Worm (Caenorhabditis elegans) whole organism, L2 larva: ENCODE results near the gene F29A7.6.
A peak's percentile ranks its signal among the peaks of the same experiment; 100 is the strongest.

Source experiments
- C34F6.9 ChIP-seq: fragments of 150-350 bp; optimal IDR thresholded peaks from 2 replicates; lab custom pipeline; 2014; ENCODE audit warnings: missing biosample characterization, missing genetic modification characterization
- F13H6.1 ChIP-seq: sonication (generic microtip); optimal IDR thresholded peaks from 2 replicates; lab custom pipeline; 2016; ENCODE audit warnings: missing genetic modification characterization, missing compliant biosample characterization
- R02D3.7 ChIP-seq: fragments of 150-350 bp; optimal IDR thresholded peaks from 2 replicates; lab custom pipeline; 2014; ENCODE audit warnings: missing biosample characterization, missing genetic modification characterization
- Y55F3AM.14 ChIP-seq: fragments of 200-800 bp; sonication (Bioruptor generic); optimal IDR thresholded peaks from 2 replicates; lab custom pipeline; 2018; ENCODE audit warnings: mild to moderate bottlenecking, missing genetic modification characterization, missing compliant biosample characterization
- ZK546.5 ChIP-seq: sonication (generic microtip); optimal IDR thresholded peaks from 2 replicates; lab custom pipeline; 2017; ENCODE audit warnings: missing biosample characterization, missing genetic modification characterization
- alr-1 ChIP-seq: fragments of 150-350 bp; optimal IDR thresholded peaks from 2 replicates; lab custom pipeline; 2014; ENCODE audit warnings: missing biosample characterization, missing genetic modification characterization
- aly-2 ChIP-seq: fragments of 150-350 bp; optimal IDR thresholded peaks from 2 replicates; lab custom pipeline; 2014; ENCODE audit warnings: missing biosample characterization, missing genetic modification characterization
- ama-1 ChIP-seq: fragments of 150-350 bp; optimal IDR thresholded peaks from 2 replicates; lab custom pipeline; 2018; ENCODE audit warnings: inconsistent platforms
- blmp-1 ChIP-seq: sonication (generic microtip); optimal IDR thresholded peaks from 2 replicates; lab custom pipeline; 2017; ENCODE audit warnings: missing genetic modification characterization, mild to moderate bottlenecking, missing compliant biosample characterization, antibody characterized with exemption, moderate library complexity; ENCODE audit not compliant: insufficient read depth
- ceh-82 ChIP-seq: fragments of 150-350 bp; optimal IDR thresholded peaks from 2 replicates; lab custom pipeline; 2014; ENCODE audit warnings: missing biosample characterization, missing genetic modification characterization
- crh-2 ChIP-seq: sonication (generic microtip); optimal IDR thresholded peaks from 2 replicates; lab custom pipeline; 2017; ENCODE audit warnings: missing biosample characterization, missing genetic modification characterization
- dmd-4 ChIP-seq: sonication (generic microtip); optimal IDR thresholded peaks from 2 replicates; lab custom pipeline; 2017; ENCODE audit warnings: missing biosample characterization, missing genetic modification characterization
- egl-27 ChIP-seq: sonication (generic microtip); optimal IDR thresholded peaks from 3 replicates; lab custom pipeline; 2017; ENCODE audit warnings: missing biosample characterization, missing genetic modification reagents, missing genetic modification characterization
- elt-1 ChIP-seq: fragments of 150-350 bp; optimal IDR thresholded peaks from 2 replicates; lab custom pipeline; 2014; ENCODE audit warnings: missing biosample characterization, missing genetic modification characterization
- elt-3 ChIP-seq: sonication (generic microtip); optimal IDR thresholded peaks from 2 replicates; lab custom pipeline; 2017; ENCODE audit warnings: missing biosample characterization, missing genetic modification characterization
- fos-1 ChIP-seq: fragments of 150-350 bp; optimal IDR thresholded peaks from 2 replicates; lab custom pipeline; 2014; ENCODE audit warnings: missing biosample characterization, missing genetic modification characterization
- gmeb-1 ChIP-seq: fragments of 150-350 bp; optimal IDR thresholded peaks from 2 replicates; lab custom pipeline; 2014; ENCODE audit warnings: missing biosample characterization, missing genetic modification characterization
- lin-11 ChIP-seq: fragments of 150-350 bp; sonication (generic microtip); optimal IDR thresholded peaks from 2 replicates; lab custom pipeline; 2014; ENCODE audit warnings: missing biosample characterization, missing genetic modification characterization, inconsistent platforms, mixed read lengths
- lin-13 ChIP-seq: fragments of 150-350 bp; optimal IDR thresholded peaks from 2 replicates; lab custom pipeline; 2014; ENCODE audit warnings: missing biosample characterization, missing genetic modification reagents, missing genetic modification characterization
- lin-39 ChIP-seq: fragments of 150-350 bp; optimal IDR thresholded peaks from 2 replicates; lab custom pipeline; 2014; ENCODE audit warnings: missing biosample characterization, missing genetic modification reagents, missing genetic modification characterization
- lsy-2 ChIP-seq, 2 experiments: fragments of 150-350 bp in 1 of 2; sonication (generic microtip) in 1 of 2; optimal IDR thresholded peaks; 2 replicates each; lab custom pipeline; 2014 to 2017; ENCODE audit warnings: missing biosample characterization in 2 of 2, missing genetic modification characterization in 2 of 2
- mab-5 ChIP-seq: fragments of 150-350 bp; optimal IDR thresholded peaks from 2 replicates; lab custom pipeline; 2014; ENCODE audit warnings: missing biosample characterization, missing genetic modification characterization
- mbf-1 ChIP-seq: sonication (generic microtip); optimal IDR thresholded peaks from 2 replicates; lab custom pipeline; 2017; ENCODE audit warnings: missing biosample characterization, missing genetic modification characterization
- mdl-1 ChIP-seq, 2 experiments: fragments of 150-350 bp in 1 of 2; sonication (generic microtip) in 1 of 2; optimal IDR thresholded peaks; 2 replicates each; lab custom pipeline; 2017; ENCODE audit warnings: missing biosample characterization in 2 of 2, missing genetic modification characterization in 2 of 2
- nhr-10 ChIP-seq: sonication (generic microtip); optimal IDR thresholded peaks from 2 replicates; lab custom pipeline; 2017; ENCODE audit warnings: missing biosample characterization, missing genetic modification characterization
- nhr-11 ChIP-seq: fragments of 150-350 bp; optimal IDR thresholded peaks from 2 replicates; lab custom pipeline; 2014; ENCODE audit warnings: missing biosample characterization, missing genetic modification characterization
- nhr-12 ChIP-seq: fragments of 150-350 bp; optimal IDR thresholded peaks from 2 replicates; lab custom pipeline; 2014; ENCODE audit warnings: missing biosample characterization, missing genetic modification characterization
- nhr-129 ChIP-seq: fragments of 150-350 bp; optimal IDR thresholded peaks from 2 replicates; lab custom pipeline; 2014; ENCODE audit warnings: missing biosample characterization, missing genetic modification characterization
- nhr-21 ChIP-seq: fragments of 150-350 bp; optimal IDR thresholded peaks from 2 replicates; lab custom pipeline; 2014; ENCODE audit warnings: missing biosample characterization, missing genetic modification characterization
- nhr-25 ChIP-seq: fragments of 150-350 bp; sonication (generic microtip); optimal IDR thresholded peaks from 3 replicates; lab custom pipeline; 2014; ENCODE audit warnings: missing biosample characterization, missing genetic modification characterization
- nhr-77 ChIP-seq: fragments of 150-350 bp; optimal IDR thresholded peaks from 2 replicates; lab custom pipeline; 2014; ENCODE audit warnings: missing biosample characterization, missing genetic modification characterization
- peb-1 ChIP-seq: fragments of 150-350 bp; optimal IDR thresholded peaks from 2 replicates; lab custom pipeline; 2014; ENCODE audit warnings: missing biosample characterization, missing genetic modification characterization
- sem-4 ChIP-seq: fragments of 150-350 bp; optimal IDR thresholded peaks from 2 replicates; lab custom pipeline; 2014; ENCODE audit warnings: missing biosample characterization, missing genetic modification reagents, missing genetic modification characterization
- skn-1 ChIP-seq: sonication (generic microtip); optimal IDR thresholded peaks from 2 replicates; lab custom pipeline; 2017; ENCODE audit warnings: missing biosample characterization, missing genetic modification characterization
- sma-3 ChIP-seq: sonication (generic microtip); optimal IDR thresholded peaks from 2 replicates; lab custom pipeline; 2016; ENCODE audit warnings: missing genetic modification reagents, missing genetic modification characterization, missing compliant biosample characterization
- sma-9 ChIP-seq, 2 experiments: fragments of 150-350 bp in 1 of 2; sonication (generic microtip) in 1 of 2; optimal IDR thresholded peaks; 2 replicates each; lab custom pipeline; 2014 to 2016; ENCODE audit warnings: missing genetic modification characterization in 2 of 2, mild to moderate bottlenecking in 1 of 2, missing biosample characterization in 1 of 2, missing compliant biosample characterization in 1 of 2, missing genetic modification reagents in 1 of 2, moderate library complexity in 1 of 2
- snpc-4 ChIP-seq: fragments of 150-350 bp; optimal IDR thresholded peaks from 2 replicates; lab custom pipeline; 2014; ENCODE audit warnings: missing biosample characterization, missing genetic modification characterization
- unc-39 ChIP-seq: fragments of 150-350 bp; optimal IDR thresholded peaks from 2 replicates; lab custom pipeline; 2014; ENCODE audit warnings: missing biosample characterization, missing genetic modification characterization
- unc-55 ChIP-seq: fragments of 150-350 bp; sonication (generic microtip); optimal IDR thresholded peaks from 3 replicates; lab custom pipeline; 2014; ENCODE audit warnings: missing biosample characterization, missing genetic modification reagents, missing genetic modification characterization
- unc-62 ChIP-seq: fragments of 150-350 bp; optimal IDR thresholded peaks from 2 replicates; lab custom pipeline; 2014; ENCODE audit warnings: missing biosample characterization, missing genetic modification reagents, missing genetic modification characterization
- zag-1 ChIP-seq: fragments of 150-350 bp; optimal IDR thresholded peaks from 2 replicates; lab custom pipeline; 2014; ENCODE audit warnings: missing biosample characterization, missing genetic modification characterization
- ztf-1 ChIP-seq: fragments of 200-800 bp; sonication (Bioruptor generic); conservative IDR thresholded peaks from 2 replicates; pipeline ENCODE4 v1.3.6; 2022; ENCODE audit warnings: missing genetic modification characterization, missing compliant biosample characterization
- ztf-11 ChIP-seq: sonication (generic microtip); optimal IDR thresholded peaks from 2 replicates; lab custom pipeline; 2017; ENCODE audit warnings: missing biosample characterization, missing genetic modification characterization

Gene F29A7.6

DNA sequence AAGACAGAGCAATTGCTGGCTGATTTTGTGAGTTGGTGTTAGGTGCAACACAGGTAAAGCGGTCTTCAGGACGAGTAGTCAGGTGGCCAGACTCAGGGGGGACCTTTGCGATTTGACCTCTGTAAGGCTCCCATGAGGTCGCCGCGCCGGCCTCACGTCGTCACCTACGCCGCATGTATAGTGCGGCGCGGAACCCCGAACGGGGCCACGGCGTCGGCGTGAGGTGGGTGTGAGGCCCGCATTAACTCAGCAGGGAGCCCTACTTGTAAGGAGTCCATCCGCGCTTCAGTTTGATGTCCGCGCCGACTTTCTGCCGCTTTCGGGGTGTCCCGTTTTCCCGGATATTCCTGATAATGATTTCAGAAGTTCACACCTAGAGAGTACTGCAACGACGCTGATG lies 2.2 kb upstream of the F29A7.6 start:
- TF ChIP-seq ama-1 (lab: Kevin White, UChicago) (no peak), zag-1 (tag; lab: Kevin White, UChicago) (no peak), C34F6.9 (tag; lab: Kevin White, UChicago) (no peak), gmeb-1 (tag; lab: Kevin White, UChicago) (no peak), alr-1 (tag; lab: Kevin White, UChicago) (no peak), nhr-11 (tag; lab: Kevin White, UChicago) (no peak), ztf-11 (tag; lab: Kevin White, UChicago) (no peak), dmd-4 (no peak)
- TF ChIP-seq, all 48 proteins: peak for 0

DNA sequence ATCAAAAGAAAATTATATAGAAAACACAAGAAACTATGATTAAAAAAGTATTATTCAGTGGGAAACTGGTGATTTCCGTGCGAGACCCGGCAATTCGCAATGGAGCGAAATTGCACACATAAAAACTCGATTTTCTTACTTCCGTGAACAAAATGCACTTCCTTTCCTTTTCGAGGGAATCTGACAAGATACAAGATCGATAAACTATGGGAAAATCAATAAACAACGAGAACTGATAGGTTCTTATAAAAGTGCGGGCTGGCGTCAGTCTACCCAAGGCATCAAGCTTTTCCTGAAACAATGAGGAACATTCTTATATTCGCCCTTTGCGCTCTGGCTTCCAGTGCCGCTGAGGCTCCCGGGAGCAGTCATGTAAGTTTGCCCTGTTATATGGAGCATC lies 588 bp upstream of the F29A7.6 start, which contains the start of gene F29A7.3:
F29A7.3 (plus strand) TSS at position 301 of the 400 bp plus-strand sequence.
- no peak for TF ChIP-seq sem-4 (tag; lab: Kevin White, UChicago)

DNA sequence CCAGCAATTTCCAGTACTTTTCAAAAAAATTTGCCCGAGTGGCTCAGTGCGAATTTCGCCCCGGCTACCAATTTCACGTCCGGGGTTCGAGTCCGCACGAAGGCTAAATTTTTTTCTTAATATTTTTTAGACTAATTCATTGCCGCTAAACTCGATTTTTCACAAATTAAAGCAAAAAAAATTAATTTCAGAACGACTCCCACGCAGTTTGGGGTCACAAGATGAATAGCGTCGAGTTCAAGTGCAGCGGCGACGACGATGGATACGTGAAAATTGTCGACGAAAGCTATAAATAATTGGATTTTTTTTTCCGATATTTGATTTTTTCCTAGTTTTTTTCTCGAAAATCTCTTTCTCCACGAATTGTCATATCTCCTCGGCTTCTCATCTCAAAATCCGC lies 1.1 kb downstream of the F29A7.6 start:
- TF ChIP-seq crh-2 (no peak), ztf-1 (GFP tag; lab: Robert Waterston, UW) (no peak), blmp-1 (no peak), gmeb-1 (tag; lab: Kevin White, UChicago) (no peak), unc-39 (tag; lab: Kevin White, UChicago) (no peak), nhr-77 (tag; lab: Kevin White, UChicago) (no peak), dmd-4 (no peak), Y55F3AM.14 (GFP tag; lab: Kevin White, UChicago) (no peak), unc-62 (no peak), elt-1 (tag; lab: Kevin White, UChicago) (no peak), ZK546.5 (no peak)

DNA sequence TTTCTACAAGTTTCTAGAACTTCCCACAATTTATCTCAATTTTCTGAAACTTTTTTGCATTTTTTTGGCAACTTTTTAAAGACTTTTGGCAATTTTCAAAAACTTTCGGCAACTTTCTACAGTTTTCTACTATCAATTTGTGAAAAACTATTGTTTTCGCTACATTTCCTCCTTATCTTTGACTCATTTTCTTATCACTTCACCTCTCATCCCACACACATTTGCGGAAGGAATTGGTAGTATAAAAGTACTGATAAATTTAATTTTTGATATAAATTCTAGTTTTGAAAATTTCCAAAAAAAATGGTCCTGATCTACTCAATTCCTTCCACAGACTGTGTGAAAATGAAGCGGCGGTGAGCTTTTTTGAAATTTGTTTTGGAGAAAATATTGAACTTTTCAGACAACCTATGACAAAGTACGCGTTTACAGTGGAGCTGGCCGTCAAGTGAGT lies 2.8 kb downstream of the F29A7.6 start, which contains the start of gene F29A7.4:
F29A7.4 (plus strand) TSS at position 404 of the 454 bp plus-strand sequence.
- TF ChIP-seq elt-3 (tag; lab: Kevin White, UChicago): no peak
- peak; percentile 72 for TF ChIP-seq fos-1 (tag; lab: Kevin White, UChicago)
- TF ChIP-seq, all 48 proteins: peak for 1

DNA sequence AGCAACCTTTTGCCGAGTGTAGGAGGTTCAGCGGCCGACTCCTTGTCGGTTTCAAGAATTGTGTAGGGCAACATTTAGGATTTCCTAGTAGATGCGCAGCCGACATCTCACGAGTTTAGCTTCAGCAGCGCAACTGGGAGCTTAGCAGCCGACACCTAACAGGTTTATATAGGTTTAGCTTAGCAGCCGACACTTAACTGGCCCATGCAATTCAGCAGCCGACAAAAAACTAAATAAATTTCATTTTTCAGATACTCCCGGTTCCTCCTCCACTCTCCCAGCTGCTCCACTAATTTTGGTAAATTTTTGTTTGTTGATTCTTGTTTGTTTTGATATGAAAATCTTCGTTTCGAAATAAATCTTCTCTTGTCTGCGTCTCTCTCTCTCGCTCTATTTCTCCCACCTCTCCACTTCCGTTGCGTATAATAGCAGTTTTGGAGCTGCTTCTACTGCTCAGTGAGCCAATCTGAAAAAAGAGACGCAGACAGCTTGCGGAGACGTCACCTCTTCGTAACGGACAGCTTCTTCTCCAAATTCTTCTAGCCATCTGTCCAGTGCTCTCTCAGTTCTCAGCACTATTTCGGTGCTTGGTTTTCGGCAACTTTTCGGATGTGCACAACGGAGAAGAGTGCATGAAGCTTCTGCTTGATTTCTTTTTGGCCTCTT lies 4.3 kb downstream of the F29A7.6 start:
- TF ChIP-seq lin-13 (GFP tag; lab: Kevin White, UChicago): no peak
- TF ChIP-seq ztf-1 (GFP tag; lab: Robert Waterston, UW): no peak
- no peak for TF ChIP-seq ama-1 (lab: Kevin White, UChicago)
- TF ChIP-seq lsy-2 (tag; optimal IDR thresholded peaks at IDR 0.05; lab: Kevin White, UChicago): peak; percentile 22 to 68
- TF ChIP-seq snpc-4 (tag; lab: Kevin White, UChicago): peak; percentile 65
- no peak for TF ChIP-seq Y55F3AM.14 (GFP tag; lab: Kevin White, UChicago)
- no peak for TF ChIP-seq fos-1 (tag; lab: Kevin White, UChicago)
- TF ChIP-seq lin-39 (tag; lab: Kevin White, UChicago): no peak
- no peak for TF ChIP-seq unc-39 (tag; lab: Kevin White, UChicago)
- TF ChIP-seq nhr-11 (tag; lab: Kevin White, UChicago): no peak
- TF ChIP-seq lin-11 (tag; lab: Kevin White, UChicago): peak; percentile 45
- no peak for TF ChIP-seq nhr-10 (tag; lab: Kevin White, UChicago)
- TF ChIP-seq sma-3: no peak
- TF ChIP-seq elt-3 (tag; lab: Kevin White, UChicago): no peak
- TF ChIP-seq aly-2 (tag; lab: Kevin White, UChicago): no peak
- TF ChIP-seq peb-1 (tag; lab: Kevin White, UChicago): no peak
- TF ChIP-seq unc-55 (GFP tag; lab: Kevin White, UChicago): peak; percentile 87
- TF ChIP-seq dmd-4: no peak
- no peak for TF ChIP-seq sma-9 (GFP tag; optimal IDR thresholded peaks at IDR 0.05; lab: Kevin White, UChicago)
- no peak for TF ChIP-seq sma-9 (tag; optimal IDR thresholded peaks at IDR 0.05; lab: Kevin White, UChicago)
- peak; percentile 56 for TF ChIP-seq ceh-82 (tag; lab: Kevin White, UChicago)
- TF ChIP-seq egl-27 (tag; lab: Kevin White, UChicago): peak; percentile 23
- peak; percentile 73 for TF ChIP-seq nhr-129
- no peak for TF ChIP-seq ztf-11 (tag; lab: Kevin White, UChicago)
- peak; percentile 29 for TF ChIP-seq mab-5 (tag; lab: Kevin White, UChicago)
- no peak for TF ChIP-seq nhr-12 (tag; lab: Kevin White, UChicago)
- peak; percentile 74 for TF ChIP-seq F13H6.1 (tag; lab: Kevin White, UChicago)
- TF ChIP-seq mdl-1 (tag; optimal IDR thresholded peaks at IDR 0.05; lab: Kevin White, UChicago): peak in 1 of 2 experiments; percentile 41
- TF ChIP-seq ZK546.5: no peak
- no peak for TF ChIP-seq mbf-1 (tag; lab: Kevin White, UChicago)
- peak; percentile 90 for TF ChIP-seq C34F6.9 (tag; lab: Kevin White, UChicago)
- TF ChIP-seq crh-2: peak; percentile 28
- TF ChIP-seq R02D3.7: no peak
- TF ChIP-seq skn-1: no peak
- no peak for TF ChIP-seq nhr-25 (tag; lab: Kevin White, UChicago)
- TF ChIP-seq zag-1 (tag; lab: Kevin White, UChicago): peak; percentile 82
- TF ChIP-seq nhr-21: no peak
